Fruit fly (Drosophila melanogaster): ENCODE measurements around the gene eIF5B.

eIF5B gene

DNA sequence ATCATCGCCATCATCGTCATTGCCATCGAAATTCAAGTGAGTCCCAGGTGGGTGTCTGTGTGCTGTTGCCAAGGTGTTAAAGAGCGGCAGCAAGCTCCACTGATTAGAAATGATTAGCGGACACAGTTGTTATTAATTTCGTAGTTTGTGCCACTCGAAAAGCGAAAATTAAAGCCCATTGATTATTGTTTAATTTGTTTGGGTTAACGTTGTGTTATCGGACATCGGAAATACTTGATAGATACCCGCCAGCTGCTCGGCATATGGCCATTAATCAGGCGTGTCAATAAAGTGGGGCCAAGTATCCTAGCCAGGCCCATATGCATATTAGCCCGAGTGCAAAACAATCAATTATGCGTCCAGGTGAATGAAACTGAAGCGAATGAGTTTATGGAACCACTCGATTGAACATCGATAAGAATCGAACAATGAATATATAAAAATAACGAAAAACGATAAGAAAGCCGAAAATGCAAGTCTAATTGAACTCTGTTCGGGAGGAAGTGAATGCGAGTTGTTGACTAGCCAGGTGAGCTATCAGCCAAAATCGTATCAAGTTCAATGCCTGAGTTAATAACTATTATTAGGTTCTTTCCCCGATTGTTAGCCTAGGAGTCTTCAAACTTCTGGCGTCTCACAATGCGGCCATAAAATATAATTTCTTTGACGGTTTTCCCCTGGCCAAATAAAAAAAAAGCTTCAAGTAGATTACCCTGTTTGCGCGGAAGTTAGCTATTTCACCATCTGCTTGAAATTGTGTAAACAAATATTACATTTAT, 25.1 kb downstream of the eIF5B start (continued):
- TF ChIP-seq sens (GFP tag) (peak; percentile 18), CG4854 (GFP tag; optimal IDR thresholded peaks at IDR 0.05) (no peak), D (optimal IDR thresholded peaks at IDR 0.05) (no peak), D (GFP tag; optimal IDR thresholded peaks at IDR 0.05) (no peak), repo (GFP tag; optimal IDR thresholded peaks at IDR 0.05) (no peak), lab (GFP tag; optimal IDR thresholded peaks at IDR 0.05) (peak; percentile 13), CG18599 (GFP tag; optimal IDR thresholded peaks at IDR 0.05) (peak; percentile 17), gem (tag; optimal IDR thresholded peaks at IDR 0.05) (no peak), ci (GFP tag; IDR thresholded peaks at IDR 0.05) (no peak), tna (GFP tag; IDR thresholded peaks at IDR 0.05; ENCODE audit: partially characterized antibody) (no peak), Xbp1 (GFP tag; optimal IDR thresholded peaks at IDR 0.05) (no peak), sd (tag; optimal IDR thresholded peaks at IDR 0.05) (peak; percentile 17), exex (tag; optimal IDR thresholded peaks at IDR 0.05) (peak; percentile 99), CTCF (GFP tag; optimal IDR thresholded peaks at IDR 0.05) (no peak)

DNA sequence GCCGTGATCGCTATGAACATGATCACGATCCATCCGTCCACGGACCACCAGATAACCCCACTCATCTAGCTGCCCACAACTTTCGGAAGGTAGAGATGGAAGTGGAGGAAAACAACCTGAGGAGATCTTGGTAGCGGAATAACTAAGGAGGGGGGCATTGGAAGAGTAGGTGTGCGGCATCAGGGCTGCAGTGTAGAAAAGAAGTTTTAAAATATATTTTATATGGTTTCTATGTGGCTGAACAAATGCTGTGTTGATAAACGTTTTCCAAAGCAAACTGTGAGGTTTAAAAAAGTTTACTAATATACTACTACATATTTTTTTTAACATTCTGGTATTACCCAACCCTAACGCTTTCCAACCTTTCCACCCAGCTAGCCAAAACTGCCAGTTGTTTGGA, 25.9 kb downstream of the eIF5B start:
- no peak for TF ChIP-seq CG17568 (GFP tag; optimal IDR thresholded peaks at IDR 0.05)
- TF ChIP-seq fd96Cb (tag; optimal IDR thresholded peaks at IDR 0.05) = peak; percentile 17
- TF ChIP-seq CG5953 (GFP tag; IDR thresholded peaks at IDR 0.05) = peak; percentile 61; the same call in 1 of the 2 replicates
- peak; percentile 18 for TF ChIP-seq Sox100B (GFP tag; optimal IDR thresholded peaks at IDR 0.05)
- TF ChIP-seq ATbp (GFP tag; optimal IDR thresholded peaks at IDR 0.05) = peak; percentile 42
- no peak for TF ChIP-seq sima (GFP tag; optimal IDR thresholded peaks at IDR 0.05)
- no peak for TF ChIP-seq Nf-YB (GFP tag; optimal IDR thresholded peaks at IDR 0.05)
- TF ChIP-seq CG11247 (GFP tag; IDR thresholded peaks at IDR 0.05) = peak; percentile 50; the same call in 1 of the 2 replicates
- peak; percentile 58; the same call in 2 of the 3 replicates for TF ChIP-seq row (GFP tag; IDR thresholded peaks at IDR 0.05)
- TF ChIP-seq CG4404 (GFP tag; IDR thresholded peaks at IDR 0.05) = no peak
- no peak for TF ChIP-seq MESR4 (GFP tag; optimal IDR thresholded peaks at IDR 0.05)
- peak; percentile 53 for TF ChIP-seq Rfx (GFP tag; IDR thresholded peaks at IDR 0.05)
- no peak for TF ChIP-seq E2f1 (GFP tag; IDR thresholded peaks at IDR 0.05)
- TF ChIP-seq zen (tag; optimal IDR thresholded peaks at IDR 0.05) = no peak
- TF ChIP-seq CG17361 (GFP tag; IDR thresholded peaks at IDR 0.05) = 0 out of 3 replicates have a peak, but pooled peaks have one; percentile 29
- TF ChIP-seq Drgx (GFP tag; IDR thresholded peaks at IDR 0.05) = peak; percentile 46; the same call in 1 of the 2 replicates
- TF ChIP-seq MTF-1 (GFP tag; optimal IDR thresholded peaks at IDR 0.05; ENCODE audit: borderline replicate concordance) = no peak
- TF ChIP-seq gsb-n (tag; optimal IDR thresholded peaks at IDR 0.05) = peak; percentile 21
- peak; percentile 14 for TF ChIP-seq nau (GFP tag; optimal IDR thresholded peaks at IDR 0.05)
- TF ChIP-seq CG18262 (tag; optimal IDR thresholded peaks at IDR 0.05) = peak; percentile 41
- no peak for TF ChIP-seq bcd (GFP tag; optimal IDR thresholded peaks at IDR 0.05)
- TF ChIP-seq CG3407 (GFP tag; optimal IDR thresholded peaks at IDR 0.05) = peak; percentile 19
- no peak for TF ChIP-seq bigmax (GFP tag; optimal IDR thresholded peaks at IDR 0.05)
- peak; percentile 60 for TF ChIP-seq CG10979 (tag; optimal IDR thresholded peaks at IDR 0.05)
- TF ChIP-seq Dbx (GFP tag; IDR thresholded peaks at IDR 0.05) = peak; percentile 37; the same call in 1 of the 3 replicates
- no peak for TF ChIP-seq yki (optimal IDR thresholded peaks at IDR 0.05)
- no peak for TF ChIP-seq chif (GFP tag; optimal IDR thresholded peaks at IDR 0.05)
- TF ChIP-seq caup (GFP tag; optimal IDR thresholded peaks at IDR 0.05; ENCODE audit: severe bottlenecking) = no peak
- no peak for TF ChIP-seq CG8290 (GFP tag; optimal IDR thresholded peaks at IDR 0.05)
- TF ChIP-seq CG8290 (tag; optimal IDR thresholded peaks at IDR 0.05) = no peak
- no peak for TF ChIP-seq jumu (GFP tag; optimal IDR thresholded peaks at IDR 0.05)
- no peak for TF ChIP-seq mam (GFP tag; optimal IDR thresholded peaks at IDR 0.05)
- TF ChIP-seq Bteb2 (GFP tag; optimal IDR thresholded peaks at IDR 0.05) = no peak
- TF ChIP-seq grau (tag; optimal IDR thresholded peaks at IDR 0.05) = peak; percentile 28
- TF ChIP-seq z (GFP tag; IDR thresholded peaks at IDR 0.05) = no peak
- TF ChIP-seq so (GFP tag; IDR thresholded peaks at IDR 0.05) = 0 out of 3 replicates have a peak, but pooled peaks have one; percentile 49
